Worm (Caenorhabditis elegans): Measurements from ENCODE around the gene C12D12.1.

DNA sequence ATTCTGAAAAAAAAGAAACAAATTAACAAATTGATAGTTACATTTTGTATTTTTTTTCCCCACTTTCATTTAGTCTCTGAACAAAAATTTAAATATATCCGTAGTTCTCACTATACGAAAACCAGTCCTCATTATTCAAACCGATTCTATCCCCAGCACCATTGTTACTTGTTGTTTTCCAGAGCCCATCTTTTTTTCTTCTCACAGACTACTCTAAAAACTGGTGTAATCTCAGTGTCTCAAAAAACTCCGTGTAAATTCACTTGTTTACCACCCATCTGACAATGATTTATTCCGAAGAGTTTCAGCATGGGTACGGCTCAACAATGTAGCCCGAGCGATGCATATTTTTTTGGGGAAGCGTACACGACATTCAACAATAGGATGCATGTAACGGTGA lies 10.1 kb upstream of the C12D12.1 start, which contains the start of gene C12D12.3:
- no peak for TF ChIP-seq hmg-20 (GFP tag; IDR thresholded peaks at IDR 0.05)
- no peak for TF ChIP-seq lin-35 (GFP tag; optimal IDR thresholded peaks at IDR 0.05)
- TF ChIP-seq lir-1 (GFP tag; conservative IDR thresholded peaks at IDR 0.05) = no peak
- TF ChIP-seq ztf-3 (GFP tag; optimal IDR thresholded peaks at IDR 0.05) = no peak
- TF ChIP-seq dpl-1 (GFP tag; optimal IDR thresholded peaks at IDR 0.05) = no peak

Data from whole organism, young adult.